Worm (Caenorhabditis elegans): ENCODE measurements around the gene F41B4.2.

The F41B4.2 gene

DNA sequence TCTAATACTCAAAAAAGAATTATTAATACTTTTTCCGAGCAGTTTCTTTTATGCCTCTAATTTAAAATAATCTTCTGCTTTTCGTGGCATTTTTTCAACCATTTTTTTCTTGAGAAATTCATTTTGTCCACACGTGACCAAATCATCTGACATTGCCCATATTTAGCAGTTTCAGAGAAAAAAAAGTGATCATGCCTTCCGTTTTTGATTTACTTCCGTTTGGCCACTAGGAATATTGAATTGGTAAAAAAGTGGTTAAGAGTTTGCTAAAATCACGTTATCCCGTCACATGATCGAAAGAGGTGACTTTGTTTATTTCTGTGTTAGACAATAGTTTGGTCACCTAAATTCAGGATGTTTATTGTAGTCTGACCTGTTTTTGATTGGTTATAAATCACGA lies 30.7 kb downstream of the F41B4.2 start (continued):
- TF ChIP-seq sup-37 (GFP tag; optimal IDR thresholded peaks at IDR 0.05) (no peak), pqm-1 (tag; optimal IDR thresholded peaks at IDR 0.05) (no peak), fkh-10 (GFP tag; optimal IDR thresholded peaks at IDR 0.05) (no peak), lin-14 (GFP tag; optimal IDR thresholded peaks at IDR 0.05) (no peak), nhr-90 (tag; optimal IDR thresholded peaks at IDR 0.05; ENCODE audit: poor library complexity) (no peak), fkh-4 (tag; optimal IDR thresholded peaks at IDR 0.05; ENCODE audit: borderline replicate concordance) (no peak), nhr-237 (tag; optimal IDR thresholded peaks at IDR 0.05) (no peak), ztf-4 (tag; optimal IDR thresholded peaks at IDR 0.05) (no peak), lin-13 (GFP tag; optimal IDR thresholded peaks at IDR 0.05) (no peak)

- TF ChIP-seq lin-14 (GFP tag; optimal IDR thresholded peaks at IDR 0.05), result no peak
- no peak for TF ChIP-seq efl-1 (optimal IDR thresholded peaks at IDR 0.05)
- TF ChIP-seq efl-1 (GFP tag; optimal IDR thresholded peaks at IDR 0.05 in 1 of 2), result no peak
- no peak for TF ChIP-seq unc-62 (GFP tag; optimal IDR thresholded peaks at IDR 0.05)
- TF ChIP-seq nhr-28 (tag; optimal IDR thresholded peaks at IDR 0.05), result no peak
- TF ChIP-seq efl-3 (GFP tag; optimal IDR thresholded peaks at IDR 0.05), result no peak
- no peak for TF ChIP-seq lin-39 (tag; optimal IDR thresholded peaks at IDR 0.05)
- no peak for TF ChIP-seq lsy-2 (tag; optimal IDR thresholded peaks at IDR 0.05)
- no peak for TF ChIP-seq vab-15 (tag; optimal IDR thresholded peaks at IDR 0.05)
- no peak for TF ChIP-seq tbx-2 (tag; optimal IDR thresholded peaks at IDR 0.05)
- no peak for TF ChIP-seq fkh-4 (tag; optimal IDR thresholded peaks at IDR 0.05; ENCODE audit: borderline replicate concordance)
- TF ChIP-seq hpl-2 (GFP tag; optimal IDR thresholded peaks at IDR 0.05), result no peak
- TF ChIP-seq zip-4 (GFP tag; optimal IDR thresholded peaks at IDR 0.05), result no peak
- no peak for TF ChIP-seq grh-1 (GFP tag; IDR thresholded peaks at IDR 0.05)
- no peak for TF ChIP-seq mep-1 (tag; optimal IDR thresholded peaks at IDR 0.05)
- TF ChIP-seq sox-4 (tag; optimal IDR thresholded peaks at IDR 0.05), result no peak
- TF ChIP-seq mab-9 (GFP tag; IDR thresholded peaks at IDR 0.05), result no peak
- no peak for TF ChIP-seq nhr-84 (tag; optimal IDR thresholded peaks at IDR 0.05)
- TF ChIP-seq nhr-71 (tag; optimal IDR thresholded peaks at IDR 0.05), result no peak
These were observed 33.5 kb downstream of the F41B4.2 start for ce11 chrX:6801546-6801945.

ce11 chrX:6799776-6800175 lies 35.3 kb downstream of the F41B4.2 start, which contains the start of gene M03A8.3:
M03A8.3 (plus strand) TSS chrX:6800053.
- TF ChIP-seq pqm-1 (tag; optimal IDR thresholded peaks at IDR 0.05) (no peak), efl-1 (optimal IDR thresholded peaks at IDR 0.05) (no peak), efl-1 (GFP tag; optimal IDR thresholded peaks at IDR 0.05 in 1 of 2) (peak in 1 of 2 experiments; percentile 74), lin-39 (tag; optimal IDR thresholded peaks at IDR 0.05) (no peak), nhr-11 (tag; optimal IDR thresholded peaks at IDR 0.05) (no peak), nhr-77 (tag; optimal IDR thresholded peaks at IDR 0.05) (no peak), isw-1 (GFP tag; IDR thresholded peaks at IDR 0.05) (no peak), unc-130 (tag; optimal IDR thresholded peaks at IDR 0.05) (no peak)

ce11 chrX:6795843-6796521 lies 39.1 kb downstream of the F41B4.2 start:
- no peak for TF ChIP-seq ceh-8 (GFP tag; optimal IDR thresholded peaks at IDR 0.05)
- peak; percentile 35 for TF ChIP-seq nhr-20 (tag; optimal IDR thresholded peaks at IDR 0.05)
- no peak for TF ChIP-seq ama-1 (optimal IDR thresholded peaks at IDR 0.05)
- no peak for TF ChIP-seq zip-4 (GFP tag; optimal IDR thresholded peaks at IDR 0.05)
- no peak for TF ChIP-seq jun-1 (tag; optimal IDR thresholded peaks at IDR 0.05)
- peak in 1 of 6 experiments; percentile 50 for TF ChIP-seq elt-3 (tag; optimal IDR thresholded peaks at IDR 0.05)
- TF ChIP-seq mep-1 (tag; optimal IDR thresholded peaks at IDR 0.05), result peak; percentile 15
- peak; percentile 57 for TF ChIP-seq tbx-2 (tag; optimal IDR thresholded peaks at IDR 0.05)
- TF ChIP-seq snu-23 (GFP tag; optimal IDR thresholded peaks at IDR 0.05), result peak; percentile 7
- TF ChIP-seq nhr-71 (tag; optimal IDR thresholded peaks at IDR 0.05), result peak; percentile 13
- no peak for TF ChIP-seq isw-1 (GFP tag; IDR thresholded peaks at IDR 0.05)
- TF ChIP-seq nhr-90 (tag; optimal IDR thresholded peaks at IDR 0.05; ENCODE audit: poor library complexity), result peak; percentile 21
- TF ChIP-seq nhr-76 (tag; optimal IDR thresholded peaks at IDR 0.05), result no peak
- TF ChIP-seq nhr-85 (tag), result peak; percentile 88
- peak; percentile 81 for TF ChIP-seq blmp-1 (tag; optimal IDR thresholded peaks at IDR 0.05)
- peak; percentile 52 for TF ChIP-seq lin-14 (GFP tag; optimal IDR thresholded peaks at IDR 0.05)
- no peak for TF ChIP-seq hlh-17 (GFP tag; optimal IDR thresholded peaks at IDR 0.05; ENCODE audit: borderline replicate concordance)

All from whole organism, L1 larva.